Worm (Caenorhabditis elegans) whole organism, L4/young adult: ENCODE measurements around the gene tpst-2.

Source experiments
- W03F9.2 ChIP-seq: fragments of 150-350 bp; optimal IDR thresholded peaks from 2 replicates; lab custom pipeline; 2014; ENCODE audit warnings: missing biosample characterization, missing genetic modification characterization
- dao-5 ChIP-seq: sonication (generic microtip); optimal IDR thresholded peaks from 2 replicates; lab custom pipeline; 2016; ENCODE audit warnings: missing genotype, missing genetic modification characterization, moderate library complexity, missing compliant biosample characterization
- him-1 ChIP-seq: sonication (generic microtip); optimal IDR thresholded peaks from 2 replicates; lab custom pipeline; 2016; ENCODE audit warnings: missing genotype, missing genetic modification reagents, missing genetic modification characterization, missing compliant biosample characterization

DNA sequence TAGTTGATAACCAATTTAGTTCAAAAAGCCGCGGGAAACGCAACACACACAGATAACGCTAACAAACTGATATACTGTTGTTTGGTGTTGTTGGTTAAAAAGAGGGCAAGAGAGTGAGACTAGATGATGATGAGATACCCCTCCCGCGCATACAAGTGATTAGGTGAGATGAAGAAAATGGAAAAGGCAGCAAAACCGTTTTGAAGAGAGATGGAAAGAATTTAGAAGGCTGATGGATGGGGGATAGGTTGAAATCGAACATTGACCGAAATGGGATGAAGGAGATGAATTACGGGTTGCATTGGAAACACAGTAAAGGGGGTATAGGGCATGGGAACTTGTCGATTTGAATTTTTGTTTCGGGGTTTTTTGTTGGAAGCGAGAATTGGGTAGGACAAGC, 22.3 kb upstream of the tpst-2 start:
- TF ChIP-seq W03F9.2 = no peak
- no peak for TF ChIP-seq dao-5 (tag; lab: Kevin White, UChicago)
- TF ChIP-seq him-1 (tag; lab: Kevin White, UChicago) = no peak
